Worm (Caenorhabditis elegans): ENCODE results near the gene F18H3.1.
A peak's percentile ranks its signal among the peaks of the same experiment; 100 is the strongest.

Gene F18H3.1

ce11 chrX:13514384-13514783 lies 5.1 kb upstream of the F18H3.1 start:
- TF ChIP-seq lsl-1 (GFP tag; optimal IDR thresholded peaks at IDR 0.05) (no peak), fkh-3 (tag; optimal IDR thresholded peaks at IDR 0.05) (no peak), cebp-2 (GFP tag; IDR thresholded peaks at IDR 0.05) (0 out of 2 replicates have a peak, but pooled peaks have one; percentile 53), ZK185.1 (tag; optimal IDR thresholded peaks at IDR 0.05; ENCODE audit: poor library complexity, severe bottlenecking) (peak; percentile 92), B0261.1 (tag; optimal IDR thresholded peaks at IDR 0.05) (peak; percentile 57), mcd-1 (GFP tag; IDR thresholded peaks at IDR 0.05) (peak; percentile 63), atf-7 (tag; optimal IDR thresholded peaks at IDR 0.05) (peak; percentile 66), hmg-1.2 (GFP tag; IDR thresholded peaks at IDR 0.05) (peak; percentile 60), madf-8 (GFP tag; conservative IDR thresholded peaks at IDR 0.05) (no peak), egl-44 (GFP tag; IDR thresholded peaks at IDR 0.05) (no peak), athp-1 (tag; optimal IDR thresholded peaks at IDR 0.05) (no peak), K11D2.4 (GFP tag; IDR thresholded peaks at IDR 0.05) (peak; percentile 90), unc-62 (GFP tag; optimal IDR thresholded peaks at IDR 0.05) (no peak), pbrm-1 (GFP tag; IDR thresholded peaks at IDR 0.05) (peak; percentile 66), B0035.1 (tag; optimal IDR thresholded peaks at IDR 0.05) (peak; percentile 67), ztf-26 (tag; optimal IDR thresholded peaks at IDR 0.05) (peak; percentile 84), attf-3 (GFP tag; conservative IDR thresholded peaks at IDR 0.05) (0 out of 2 replicates have a peak, but pooled peaks have one; percentile 26), C06A6.2 (GFP tag; conservative IDR thresholded peaks at IDR 0.05) (peak; percentile 82), let-526 (GFP tag; IDR thresholded peaks at IDR 0.05) (no peak), bed-2 (GFP tag; IDR thresholded peaks at IDR 0.05) (no peak), lin-35 (GFP tag; optimal IDR thresholded peaks at IDR 0.05) (peak in 2 of 3 experiments; percentile 24 to 89), somi-1 (GFP tag; optimal IDR thresholded peaks at IDR 0.05) (peak; percentile 71), tbp1 (GFP tag; optimal IDR thresholded peaks at IDR 0.05) (peak; percentile 74), ama-1 (optimal IDR thresholded peaks at IDR 0.05) (no peak), ama-1 (GFP tag; optimal IDR thresholded peaks at IDR 0.05) (peak in 1 of 2 experiments; percentile 7), Y53G8AR.9 (GFP tag; conservative IDR thresholded peaks at IDR 0.05) (peak; percentile 52; the same call in 1 of the 2 replicates), B0336.3 (GFP tag; IDR thresholded peaks at IDR 0.05) (peak; percentile 74), madf-10 (tag; optimal IDR thresholded peaks at IDR 0.05) (peak; percentile 72), ekl-4 (GFP tag; IDR thresholded peaks at IDR 0.05) (peak; percentile 42; the same call in 1 of the 2 replicates), akir-1 (GFP tag; optimal IDR thresholded peaks at IDR 0.05) (peak; percentile 38), cebp-1 (GFP tag; IDR thresholded peaks at IDR 0.05) (no peak; the same call in 1 of the 2 replicates), cebp-1 (tag; optimal IDR thresholded peaks at IDR 0.05) (peak; percentile 83), F10E7.11 (tag; optimal IDR thresholded peaks at IDR 0.05) (peak; percentile 34), ceh-27 (GFP tag; optimal IDR thresholded peaks at IDR 0.05) (peak; percentile 76), rpc-1 (optimal IDR thresholded peaks at IDR 0.05) (no peak), rpc-1 (tag; optimal IDR thresholded peaks at IDR 0.05) (no peak), hmg-20 (GFP tag; IDR thresholded peaks at IDR 0.05) (peak; percentile 71; the same call in 1 of the 2 replicates), Y79H2A.3 (GFP tag; conservative IDR thresholded peaks at IDR 0.05) (no peak), die-1 (tag; optimal IDR thresholded peaks at IDR 0.05) (no peak), lin-40 (tag; optimal IDR thresholded peaks at IDR 0.05) (peak; percentile 98), let-607 (tag; optimal IDR thresholded peaks at IDR 0.05) (peak in 1 of 2 experiments; percentile 71), snpc-4 (GFP tag; optimal IDR thresholded peaks at IDR 0.05) (no peak), snpc-4 (tag; optimal IDR thresholded peaks at IDR 0.05) (peak in 3 of 4 experiments; percentile 52 to 64 (median 63)), K12H6.12 (tag; optimal IDR thresholded peaks at IDR 0.05) (peak; percentile 52), nhr-80 (tag; optimal IDR thresholded peaks at IDR 0.05) (peak; percentile 55), repo-1 (tag; optimal IDR thresholded peaks at IDR 0.05) (peak; percentile 71), ceh-100 (GFP tag; IDR thresholded peaks at IDR 0.05) (0 out of 2 replicates have a peak, but pooled peaks have one; percentile 11), gei-17 (GFP tag; optimal IDR thresholded peaks at IDR 0.05) (peak; percentile 95), F22D6.2 (tag; optimal IDR thresholded peaks at IDR 0.05) (peak; percentile 74), rcor-1 (GFP tag; IDR thresholded peaks at IDR 0.05) (peak; percentile 78)
